4 worm cellular contexts compared by ENCODE assay signal in the genomic region with DNA sequence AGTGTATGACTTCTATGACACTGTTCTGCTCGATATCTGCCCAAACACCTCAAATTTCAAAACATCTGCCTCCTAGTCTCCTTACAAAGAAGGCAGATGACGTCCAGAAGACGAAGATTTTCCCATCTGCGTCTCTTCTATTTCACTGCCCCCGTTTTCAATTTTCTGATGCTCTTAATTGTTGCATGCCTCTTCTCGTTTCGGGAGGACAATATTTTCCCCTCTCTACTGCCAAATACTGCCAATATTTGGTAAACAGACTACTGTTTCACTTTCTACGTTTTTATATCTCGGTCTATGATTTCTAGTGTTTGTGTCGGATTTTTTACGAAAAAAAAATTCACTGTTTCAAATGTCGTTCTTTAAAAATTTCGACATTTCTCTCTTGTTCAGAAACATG.
TF ChIP-seq lines count a peak whose summit lies in the region.

No protein-coding gene starts in this region.

TF ChIP-seq in whole organism, L1 larva, 84 proteins besides CTCF, POLR2A, EP300 and RAD21:
- TF ChIP-seq mep-1 (tag; optimal IDR thresholded peaks at IDR 0.05; lab: Kevin White, UChicago) (no peak), hlh-4 (tag; optimal IDR thresholded peaks at IDR 0.05; lab: Kevin White, UChicago) (no peak), ceh-90 (tag; optimal IDR thresholded peaks at IDR 0.05; lab: Kevin White, UChicago) (no peak), blmp-1 (tag; optimal IDR thresholded peaks at IDR 0.05; lab: Kevin White, UChicago) (peak; percentile 47), nhr-84 (tag; optimal IDR thresholded peaks at IDR 0.05; lab: Kevin White, UChicago) (no peak)

TF ChIP-seq in whole organism, L2 larva, 48 proteins besides CTCF, POLR2A, EP300 and RAD21:
- TF ChIP-seq nhr-129 (tag; optimal IDR thresholded peaks at IDR 0.05; lab: Kevin White, UChicago) (peak; percentile 35), C34F6.9 (tag; optimal IDR thresholded peaks at IDR 0.05; lab: Kevin White, UChicago) (peak; percentile 5), mdl-1 (tag; optimal IDR thresholded peaks at IDR 0.05; lab: Kevin White, UChicago) (no peak)
TF ChIP-seq in whole organism, L2 larva: peak in this region for 2.

TF ChIP-seq in whole organism, late embryonic, 69 proteins besides CTCF, POLR2A, EP300 and RAD21:
- TF ChIP-seq unc-42 (tag; optimal IDR thresholded peaks at IDR 0.05; lab: Kevin White, UChicago) (peak; percentile 2), sdc-2 (tag; optimal IDR thresholded peaks at IDR 0.05; lab: Kevin White, UChicago) (no peak)
TF ChIP-seq in whole organism, late embryonic: peak in this region for 1.

TF ChIP-seq in whole organism, mixed stage, embryonic, 35 proteins besides CTCF, POLR2A, EP300 and RAD21:
- no peak for TF ChIP-seq sptf-1 (tag; optimal IDR thresholded peaks at IDR 0.05; lab: Kevin White, UChicago)
- TF ChIP-seq ceh-39 (tag; optimal IDR thresholded peaks at IDR 0.05; lab: Kevin White, UChicago): no peak
- peak; percentile 61 for TF ChIP-seq ces-1 (GFP tag; optimal IDR thresholded peaks at IDR 0.05; lab: Kevin White, UChicago)
